Fruit fly (Drosophila melanogaster) whole organism, prepupa: ENCODE measurements around the gene Wdr59.

Experiments
- Blimp-1 ChIP-seq: fragments of 200-800 bp; sonication (Bioruptor generic); optimal IDR thresholded peaks from 3 replicates; lab custom pipeline; 2017; ENCODE audit warnings: missing biosample characterization, missing genetic modification characterization, mild to moderate bottlenecking, moderate library complexity, missing genetic modification reagents
- CG3032 ChIP-seq: fragments of 200-800 bp; optimal IDR thresholded peaks from 2 replicates; lab custom pipeline; 2019; ENCODE audit warnings: missing biosample characterization, mild to moderate bottlenecking, missing genetic modification characterization, moderate library complexity
- acj6 ChIP-seq: fragments of 200-800 bp; sonication (Bioruptor generic); optimal IDR thresholded peaks from 3 replicates; lab custom pipeline; 2016; ENCODE audit warnings: missing biosample characterization, missing genetic modification characterization
- dac ChIP-seq: fragments of 200-800 bp; sonication (Bioruptor generic); optimal IDR thresholded peaks from 2 replicates; lab custom pipeline; 2017; ENCODE audit warnings: missing biosample characterization, mild to moderate bottlenecking, missing genetic modification characterization
- pdm3 ChIP-seq: fragments of 200-800 bp; sonication (Bioruptor generic); optimal IDR thresholded peaks from 3 replicates; lab custom pipeline; 2016; ENCODE audit warnings: missing biosample characterization, missing genetic modification characterization
- spab ChIP-seq: fragments of 200-800 bp; sonication (Bioruptor generic); optimal IDR thresholded peaks from 2 replicates; lab custom pipeline; 2017; ENCODE audit warnings: missing biosample characterization, mild to moderate bottlenecking, missing genetic modification characterization, missing genetic modification reagents

- no peak for TF ChIP-seq spab
- TF ChIP-seq pdm3: no peak
- TF ChIP-seq acj6 (GFP tag; lab: Kevin White, UChicago): no peak
- TF ChIP-seq CG3032 (tag; lab: Kevin White, UChicago): no peak
- TF ChIP-seq dac (GFP tag; lab: Kevin White, UChicago): no peak
- TF ChIP-seq Blimp-1 (GFP tag; lab: Kevin White, UChicago): no peak
Measured at dm6 chr2L:11041785-11042184, 49.5 kb upstream of the Wdr59 start.
